Worm (Caenorhabditis elegans): ENCODE results near the gene Y57G11C.30.

Y57G11C.30 gene

DNA sequence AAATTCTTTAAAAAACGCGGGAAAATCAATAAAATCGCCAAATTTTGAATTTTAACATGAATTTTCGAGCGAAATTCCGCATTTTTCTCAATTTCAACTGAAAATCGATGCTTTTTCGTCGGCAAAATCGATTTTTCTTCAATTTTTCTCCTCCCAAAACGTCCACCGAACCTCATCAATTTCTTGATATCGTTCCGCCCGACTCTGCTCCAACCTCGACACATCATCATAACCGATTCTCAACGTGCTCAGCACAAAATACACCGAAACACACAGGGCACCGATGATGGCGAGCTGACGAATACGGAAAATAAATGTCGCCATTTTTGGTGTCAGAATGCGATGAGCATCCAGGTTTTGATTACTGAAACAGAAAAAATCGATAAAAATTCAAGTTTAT lies 19.9 kb downstream of the Y57G11C.30 start, which contains the start of gene Y41E3.1 (continued):
- TF ChIP-seq xnd-1 (tag; optimal IDR thresholded peaks at IDR 0.05), result no peak
- TF ChIP-seq akir-1 (GFP tag; optimal IDR thresholded peaks at IDR 0.05), result no peak
- TF ChIP-seq hlh-26 (GFP tag; conservative IDR thresholded peaks at IDR 0.05), result no peak
- no peak for TF ChIP-seq sea-2 (GFP tag; IDR thresholded peaks at IDR 0.05)
- 0 out of 2 replicates have a peak, but pooled peaks have one; percentile 24 for TF ChIP-seq hmg-1.2 (GFP tag; IDR thresholded peaks at IDR 0.05)
- TF ChIP-seq lag-1 (GFP tag; IDR thresholded peaks at IDR 0.05), result no peak
- no peak for TF ChIP-seq dox-1 (GFP tag; IDR thresholded peaks at IDR 0.05)
- no peak for TF ChIP-seq F52B5.7 (tag; optimal IDR thresholded peaks at IDR 0.05)
- TF ChIP-seq snpc-4 (GFP tag; optimal IDR thresholded peaks at IDR 0.05), result peak; percentile 43
- TF ChIP-seq snpc-4 (tag; optimal IDR thresholded peaks at IDR 0.05), result peak in 1 of 4 experiments; percentile 87
- no peak for TF ChIP-seq C06A6.2 (GFP tag; conservative IDR thresholded peaks at IDR 0.05)
- TF ChIP-seq egrh-3 (GFP tag; IDR thresholded peaks at IDR 0.05), result no peak
- no peak for TF ChIP-seq let-607 (tag; optimal IDR thresholded peaks at IDR 0.05)

- no peak for TF ChIP-seq T26A5.8 (tag; optimal IDR thresholded peaks at IDR 0.05)
- TF ChIP-seq D2030.7 (GFP tag; IDR thresholded peaks at IDR 0.05), result peak; percentile 59; the same call in 1 of the 2 replicates
- no peak for TF ChIP-seq ztf-6 (GFP tag; IDR thresholded peaks at IDR 0.05)
- peak; percentile 76 for TF ChIP-seq snpc-1.3 (tag; optimal IDR thresholded peaks at IDR 0.05; ENCODE audit: insufficient read depth)
- TF ChIP-seq B0035.1 (tag; optimal IDR thresholded peaks at IDR 0.05), result no peak
- peak; percentile 78 for TF ChIP-seq hmg-1.2 (GFP tag; IDR thresholded peaks at IDR 0.05)
- no peak for TF ChIP-seq ccch-3 (GFP tag; optimal IDR thresholded peaks at IDR 0.05)
- TF ChIP-seq ceh-58 (GFP tag; IDR thresholded peaks at IDR 0.05), result no peak
- no peak; the same call in 1 of the 2 replicates for TF ChIP-seq madf-6 (GFP tag; IDR thresholded peaks at IDR 0.05)
- TF ChIP-seq ets-4 (GFP tag; optimal IDR thresholded peaks at IDR 0.05), result no peak
- TF ChIP-seq snpc-3.4 (tag; optimal IDR thresholded peaks at IDR 0.05), result peak; percentile 33
- TF ChIP-seq K12H6.12 (tag; optimal IDR thresholded peaks at IDR 0.05), result no peak
- no peak for TF ChIP-seq egrh-3 (GFP tag; IDR thresholded peaks at IDR 0.05)
- TF ChIP-seq hlh-12 (tag; optimal IDR thresholded peaks at IDR 0.05), result no peak
- peak; percentile 83 for TF ChIP-seq efl-1 (GFP tag; optimal IDR thresholded peaks at IDR 0.05)
- no peak for TF ChIP-seq F57C9.4 (tag; optimal IDR thresholded peaks at IDR 0.05)
- TF ChIP-seq egl-44 (GFP tag; IDR thresholded peaks at IDR 0.05), result no peak
- peak in 2 of 3 experiments; percentile 62 to 86 for TF ChIP-seq lin-35 (GFP tag; optimal IDR thresholded peaks at IDR 0.05)
- TF ChIP-seq mcd-1 (GFP tag; IDR thresholded peaks at IDR 0.05), result peak; percentile 94
- no peak for TF ChIP-seq Y53G8AR.9 (GFP tag; conservative IDR thresholded peaks at IDR 0.05)
- TF ChIP-seq F10E7.11 (tag; optimal IDR thresholded peaks at IDR 0.05), result no peak
- no peak for TF ChIP-seq egl-18 (GFP tag; IDR thresholded peaks at IDR 0.05)
- no peak for TF ChIP-seq ceh-27 (GFP tag; optimal IDR thresholded peaks at IDR 0.05)
- no peak for TF ChIP-seq let-607 (tag; optimal IDR thresholded peaks at IDR 0.05)
- TF ChIP-seq nhr-80 (tag; optimal IDR thresholded peaks at IDR 0.05), result peak; percentile 44
- no peak for TF ChIP-seq Y79H2A.3 (GFP tag; conservative IDR thresholded peaks at IDR 0.05)
- no peak for TF ChIP-seq repo-1 (tag; optimal IDR thresholded peaks at IDR 0.05)
- peak; percentile 91 for TF ChIP-seq lin-54 (GFP tag; optimal IDR thresholded peaks at IDR 0.05)
- TF ChIP-seq hrde-1 (tag; optimal IDR thresholded peaks at IDR 0.05; ENCODE audit: borderline replicate concordance), result no peak
- peak; percentile 6 for TF ChIP-seq F49E8.2 (tag; optimal IDR thresholded peaks at IDR 0.05; ENCODE audit: insufficient read depth)
- TF ChIP-seq nfyb-1 (GFP tag; IDR thresholded peaks at IDR 0.05), result peak; percentile 12; the same call in 1 of the 2 replicates
- TF ChIP-seq xnd-1 (tag; optimal IDR thresholded peaks at IDR 0.05), result no peak
- peak; percentile 39 for TF ChIP-seq snpc-1.1 (tag; optimal IDR thresholded peaks at IDR 0.05; ENCODE audit: insufficient read depth)
- TF ChIP-seq F23B12.7 (tag; optimal IDR thresholded peaks at IDR 0.05; ENCODE audit: insufficient read depth), result no peak
- TF ChIP-seq rcor-1 (GFP tag; IDR thresholded peaks at IDR 0.05), result peak; percentile 62
- no peak for TF ChIP-seq cebp-1 (GFP tag; IDR thresholded peaks at IDR 0.05)
- no peak for TF ChIP-seq cebp-1 (tag; optimal IDR thresholded peaks at IDR 0.05)
- TF ChIP-seq snpc-4 (GFP tag; optimal IDR thresholded peaks at IDR 0.05), result peak; percentile 94
- peak; percentile 34 to 97 (median 95) for TF ChIP-seq snpc-4 (tag; optimal IDR thresholded peaks at IDR 0.05)
Observed at ce11 chrIV:14959375-14959774, 20.7 kb downstream of the Y57G11C.30 start.

All from whole organism, young adult.